Worm (Caenorhabditis elegans): ENCODE results near the gene prx-2.

The prx-2 gene

DNA sequence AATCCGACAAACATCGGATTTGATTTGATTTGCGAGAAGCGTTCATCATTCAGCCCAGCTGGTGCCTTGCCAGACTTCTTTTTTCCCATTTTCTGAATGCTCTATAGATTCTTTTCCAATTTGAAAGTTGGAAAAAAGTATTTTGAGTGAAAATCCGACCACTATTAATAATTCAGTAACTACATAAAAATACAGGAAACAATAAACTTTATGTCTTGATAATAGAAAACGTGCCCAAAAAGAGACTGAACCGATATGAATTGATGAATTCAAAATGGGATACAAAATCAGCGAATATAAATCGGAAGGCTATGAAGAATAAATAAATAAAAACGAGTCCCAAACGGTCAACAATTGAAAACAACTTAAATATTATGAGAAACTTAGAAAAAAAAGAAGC is 12.2 kb upstream of the prx-2 start, which contains the start of gene F58B3.4:
Gene F58B3.4 (minus strand): TSS at position 101 of the 400 bp plus-strand sequence.
- TF ChIP-seq ztf-11 (tag; optimal IDR thresholded peaks at IDR 0.05) (no peak), nhr-77 (tag; optimal IDR thresholded peaks at IDR 0.05) (no peak), elt-3 (tag; optimal IDR thresholded peaks at IDR 0.05) (no peak), skn-1 (tag; optimal IDR thresholded peaks at IDR 0.05) (no peak), lin-39 (tag; optimal IDR thresholded peaks at IDR 0.05) (no peak), ZK546.5 (tag; optimal IDR thresholded peaks at IDR 0.05) (no peak), elt-1 (tag; optimal IDR thresholded peaks at IDR 0.05) (no peak), nhr-12 (tag; optimal IDR thresholded peaks at IDR 0.05) (no peak), dmd-4 (tag; optimal IDR thresholded peaks at IDR 0.05) (no peak), fos-1 (tag; optimal IDR thresholded peaks at IDR 0.05) (no peak), C34F6.9 (tag; optimal IDR thresholded peaks at IDR 0.05) (no peak), F13H6.1 (tag; optimal IDR thresholded peaks at IDR 0.05) (no peak), zag-1 (tag; optimal IDR thresholded peaks at IDR 0.05) (no peak), snpc-4 (tag; optimal IDR thresholded peaks at IDR 0.05) (no peak)

DNA sequence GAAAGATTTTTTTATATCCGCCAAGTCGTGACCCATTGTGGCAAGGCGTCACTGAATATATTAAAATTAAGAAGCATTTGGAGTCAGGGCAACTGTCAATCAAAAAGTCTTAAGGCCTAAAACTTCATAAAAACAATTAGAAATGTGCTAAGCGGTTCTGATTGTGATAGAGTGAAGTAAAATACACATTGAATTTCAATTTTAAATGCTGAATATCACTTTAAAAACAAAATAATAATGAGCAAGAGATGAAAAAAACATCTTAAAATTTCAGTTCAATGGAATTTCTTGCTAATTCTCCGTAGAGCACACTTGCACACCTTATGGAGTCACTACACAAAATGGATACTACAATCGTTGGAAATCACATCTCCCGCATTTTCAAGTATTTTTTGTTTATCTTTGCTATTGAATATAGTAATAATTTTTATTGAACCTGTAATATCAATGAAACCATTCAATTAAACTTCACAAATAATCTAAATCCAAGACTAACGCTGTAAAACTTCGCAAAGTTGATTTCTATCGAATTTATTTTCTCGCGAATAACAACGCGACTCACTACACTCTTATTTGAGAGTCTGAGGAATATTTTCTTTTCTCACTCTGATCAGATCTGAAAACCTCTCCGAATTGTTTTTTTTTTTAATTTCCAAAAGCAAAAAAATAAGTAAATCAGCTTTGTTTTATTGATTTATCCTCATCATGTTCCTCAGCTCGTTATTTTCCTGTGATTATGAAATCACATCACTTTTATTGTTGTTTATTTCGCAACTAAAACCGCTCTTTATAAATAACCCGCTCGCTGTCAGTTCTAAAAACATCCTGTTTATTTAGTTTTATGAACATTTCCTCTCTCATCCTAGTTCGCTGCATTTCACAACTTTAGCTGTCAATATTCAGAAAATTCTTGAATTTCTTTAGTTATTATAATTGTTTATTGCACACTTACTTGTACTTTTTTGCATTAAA is 8.2 kb upstream of the prx-2 start, which contains the start of gene mars-1:
Gene mars-1 (minus strand): TSS at position 51 of the 972 bp plus-strand sequence.
- TF ChIP-seq nhr-12 (tag; optimal IDR thresholded peaks at IDR 0.05) (no peak), ceh-16 (tag; optimal IDR thresholded peaks at IDR 0.05) (no peak), crh-2 (tag; optimal IDR thresholded peaks at IDR 0.05) (peak; percentile 71), mab-5 (tag; optimal IDR thresholded peaks at IDR 0.05) (no peak), nhr-77 (tag; optimal IDR thresholded peaks at IDR 0.05) (no peak), ama-1 (optimal IDR thresholded peaks at IDR 0.05) (no peak), R02D3.7 (tag; optimal IDR thresholded peaks at IDR 0.05) (no peak), nhr-6 (tag; optimal IDR thresholded peaks at IDR 0.05) (no peak), nhr-21 (tag; optimal IDR thresholded peaks at IDR 0.05) (no peak), fos-1 (tag; optimal IDR thresholded peaks at IDR 0.05) (peak; percentile 17), ztf-11 (tag; optimal IDR thresholded peaks at IDR 0.05) (no peak), ceh-82 (tag; optimal IDR thresholded peaks at IDR 0.05) (no peak), ztf-4 (tag; optimal IDR thresholded peaks at IDR 0.05) (no peak), lin-11 (tag; optimal IDR thresholded peaks at IDR 0.05) (no peak), mbf-1 (tag; optimal IDR thresholded peaks at IDR 0.05) (no peak), elt-3 (tag; optimal IDR thresholded peaks at IDR 0.05) (no peak), nhr-237 (tag; optimal IDR thresholded peaks at IDR 0.05) (no peak), blmp-1 (tag; optimal IDR thresholded peaks at IDR 0.05; ENCODE audit: insufficient read depth) (no peak), aly-2 (tag; optimal IDR thresholded peaks at IDR 0.05) (no peak), unc-62 (GFP tag; optimal IDR thresholded peaks at IDR 0.05) (no peak), F13H6.1 (tag; optimal IDR thresholded peaks at IDR 0.05) (peak; percentile 56), zag-1 (tag; optimal IDR thresholded peaks at IDR 0.05) (peak; percentile 10), lin-13 (GFP tag; optimal IDR thresholded peaks at IDR 0.05) (peak; percentile 53), unc-55 (GFP tag; optimal IDR thresholded peaks at IDR 0.05) (peak; percentile 80), skn-1 (tag; optimal IDR thresholded peaks at IDR 0.05) (peak; percentile 50), sma-9 (GFP tag; optimal IDR thresholded peaks at IDR 0.05) (peak; percentile 61), sma-9 (tag; optimal IDR thresholded peaks at IDR 0.05) (no peak), snpc-4 (tag; optimal IDR thresholded peaks at IDR 0.05) (no peak), unc-39 (tag; optimal IDR thresholded peaks at IDR 0.05) (no peak), sem-4 (tag; optimal IDR thresholded peaks at IDR 0.05) (no peak), sma-3 (GFP tag; optimal IDR thresholded peaks at IDR 0.05) (peak; percentile 84), nhr-25 (tag; optimal IDR thresholded peaks at IDR 0.05) (peak; percentile 49), dmd-4 (tag; optimal IDR thresholded peaks at IDR 0.05) (no peak), ZK546.5 (tag; optimal IDR thresholded peaks at IDR 0.05) (no peak), peb-1 (tag; optimal IDR thresholded peaks at IDR 0.05) (no peak), ztf-1 (GFP tag; conservative IDR thresholded peaks at IDR 0.05) (no peak), nhr-10 (tag; optimal IDR thresholded peaks at IDR 0.05) (no peak), lsy-2 (tag; optimal IDR thresholded peaks at IDR 0.05) (peak; percentile 51 to 86), alr-1 (tag; optimal IDR thresholded peaks at IDR 0.05) (no peak), lin-39 (tag; optimal IDR thresholded peaks at IDR 0.05) (no peak), Y55F3AM.14 (GFP tag; optimal IDR thresholded peaks at IDR 0.05) (no peak), nhr-129 (tag; optimal IDR thresholded peaks at IDR 0.05) (peak; percentile 80), nhr-23 (tag; optimal IDR thresholded peaks at IDR 0.05) (no peak), elt-1 (tag; optimal IDR thresholded peaks at IDR 0.05) (no peak), egl-27 (tag; optimal IDR thresholded peaks at IDR 0.05) (no peak), gmeb-1 (tag; optimal IDR thresholded peaks at IDR 0.05) (peak; percentile 48), mdl-1 (tag; optimal IDR thresholded peaks at IDR 0.05) (no peak), C34F6.9 (tag; optimal IDR thresholded peaks at IDR 0.05) (peak; percentile 93), nhr-11 (tag; optimal IDR thresholded peaks at IDR 0.05) (no peak)
